Worm (Caenorhabditis elegans): Measurements from ENCODE around the gene npr-25.

npr-25 gene

ce11 chrV:11380571-11380970 is 27.8 kb upstream of the npr-25 start:
- no peak for TF ChIP-seq snpc-4 (tag; optimal IDR thresholded peaks at IDR 0.05)
- no peak for TF ChIP-seq ztf-11 (tag; optimal IDR thresholded peaks at IDR 0.05)
- no peak for TF ChIP-seq drap-1 (GFP tag; optimal IDR thresholded peaks at IDR 0.05)
- TF ChIP-seq hlh-1 (tag; optimal IDR thresholded peaks at IDR 0.05), result no peak
- no peak for TF ChIP-seq mep-1 (tag; optimal IDR thresholded peaks at IDR 0.05)
- no peak for TF ChIP-seq elt-3 (tag; optimal IDR thresholded peaks at IDR 0.05)
- no peak for TF ChIP-seq elt-1 (tag; optimal IDR thresholded peaks at IDR 0.05; ENCODE audit: borderline replicate concordance, insufficient read depth)
- no peak for TF ChIP-seq unc-62 (GFP tag; optimal IDR thresholded peaks at IDR 0.05)

DNA sequence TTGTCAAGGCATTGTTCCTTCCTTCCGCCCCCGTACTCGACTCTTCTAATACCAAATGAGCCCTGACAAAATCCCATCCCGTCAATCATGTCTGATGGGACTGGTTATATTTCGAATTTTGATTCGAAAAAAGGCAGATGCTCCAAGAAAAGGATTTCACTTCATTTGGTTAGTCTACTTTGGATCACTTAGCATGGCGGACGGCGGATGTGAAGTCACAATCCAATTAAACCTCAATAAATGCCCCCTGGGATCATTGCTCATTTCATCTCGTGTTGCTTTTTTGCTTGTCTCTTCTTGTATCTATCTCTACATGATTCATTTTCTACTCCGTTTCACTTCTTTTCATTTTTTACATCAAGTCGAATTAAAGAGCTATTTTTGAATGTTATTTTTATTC is 26.5 kb upstream of the npr-25 start:
- peak; percentile 70 for TF ChIP-seq ces-1 (GFP tag; optimal IDR thresholded peaks at IDR 0.05)
- no peak for TF ChIP-seq elt-3 (tag; optimal IDR thresholded peaks at IDR 0.05)
- no peak for TF ChIP-seq ham-2 (GFP tag; optimal IDR thresholded peaks at IDR 0.05)

ce11 chrV:11375150-11375792 is 22.5 kb upstream of the npr-25 start, which contains the start of gene cnb-1:
cnb-1 (plus strand) TSS chrV:11375742.
- TF ChIP-seq elt-3 (tag; optimal IDR thresholded peaks at IDR 0.05), result no peak
- TF ChIP-seq ceh-83 (GFP tag; optimal IDR thresholded peaks at IDR 0.05), result no peak
- TF ChIP-seq hlh-1 (tag; optimal IDR thresholded peaks at IDR 0.05), result peak; percentile 19
- TF ChIP-seq lsy-2 (tag; optimal IDR thresholded peaks at IDR 0.05), result no peak
- TF ChIP-seq lin-13 (tag; optimal IDR thresholded peaks at IDR 0.05), result no peak
- TF ChIP-seq mls-2 (tag; optimal IDR thresholded peaks at IDR 0.05), result peak; percentile 42
- no peak for TF ChIP-seq bed-3 (GFP tag; optimal IDR thresholded peaks at IDR 0.05)
- peak; percentile 20 for TF ChIP-seq mep-1 (tag; optimal IDR thresholded peaks at IDR 0.05)
- no peak for TF ChIP-seq blmp-1 (tag; optimal IDR thresholded peaks at IDR 0.05)
- peak; percentile 63 for TF ChIP-seq unc-62 (GFP tag; optimal IDR thresholded peaks at IDR 0.05)
- TF ChIP-seq ceh-43 (GFP tag; optimal IDR thresholded peaks at IDR 0.05), result no peak
- TF ChIP-seq ham-2 (GFP tag; optimal IDR thresholded peaks at IDR 0.05), result no peak
- TF ChIP-seq flh-1 (GFP tag; optimal IDR thresholded peaks at IDR 0.05), result no peak
- peak; percentile 81 for TF ChIP-seq ces-1 (GFP tag; optimal IDR thresholded peaks at IDR 0.05)
- TF ChIP-seq nhr-76 (tag; optimal IDR thresholded peaks at IDR 0.05), result no peak
- TF ChIP-seq unc-120 (tag; optimal IDR thresholded peaks at IDR 0.05; ENCODE audit: poor library complexity, severe bottlenecking), result peak; percentile 78

DNA sequence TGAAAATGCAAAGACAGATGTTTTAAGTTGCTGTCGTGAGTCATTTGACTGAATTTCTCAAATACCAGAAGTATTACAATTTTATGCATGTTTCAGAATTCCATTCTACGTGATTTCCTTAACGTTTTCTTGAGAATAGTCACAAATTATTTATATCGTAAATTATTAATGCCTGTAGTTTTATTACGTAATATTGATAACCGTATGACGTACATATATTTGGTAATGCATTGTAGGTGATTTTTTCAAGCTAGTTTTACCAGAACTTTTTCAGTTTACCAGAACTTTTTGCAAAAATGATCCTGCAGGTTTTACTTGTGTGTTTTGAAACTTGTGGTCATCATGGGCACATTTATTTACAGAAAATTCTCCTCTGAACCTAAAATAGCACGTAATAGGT is 21.1 kb upstream of the npr-25 start:
- TF ChIP-seq unc-120 (tag; optimal IDR thresholded peaks at IDR 0.05; ENCODE audit: poor library complexity, severe bottlenecking) (no peak), zip-8 (tag; optimal IDR thresholded peaks at IDR 0.05) (peak; percentile 92)

ce11 chrV:11372284-11372878 is 19.6 kb upstream of the npr-25 start:
- TF ChIP-seq ces-1 (GFP tag; optimal IDR thresholded peaks at IDR 0.05) (peak; percentile 73), lin-13 (tag; optimal IDR thresholded peaks at IDR 0.05) (no peak), ceh-39 (tag; optimal IDR thresholded peaks at IDR 0.05) (no peak)

DNA sequence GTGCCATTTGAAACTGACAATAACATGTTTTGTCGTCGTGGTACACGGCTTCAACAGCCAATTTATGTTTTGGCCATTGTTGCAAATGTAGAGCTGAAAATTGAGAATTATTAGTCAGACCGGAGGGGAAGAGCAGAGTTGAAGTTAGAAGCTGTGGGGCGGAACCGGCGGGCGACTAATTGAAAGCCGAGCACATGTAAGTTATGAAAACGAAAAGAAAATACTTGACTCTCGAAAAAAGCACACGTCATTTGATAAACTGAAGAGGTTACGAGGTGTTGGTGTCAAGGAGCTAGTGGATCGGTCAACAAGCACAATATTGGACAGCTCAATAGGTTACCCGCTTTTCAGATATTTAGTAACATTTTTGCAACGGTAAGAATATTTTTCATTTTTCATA is 13.3 kb upstream of the npr-25 start, which contains the start of gene dop-5:
Gene dop-5 (minus strand): TSS at position 101 of the 400 bp plus-strand sequence.
- no peak for TF ChIP-seq ceh-83 (GFP tag; optimal IDR thresholded peaks at IDR 0.05)
- TF ChIP-seq hlh-1 (tag; optimal IDR thresholded peaks at IDR 0.05), result no peak
- no peak for TF ChIP-seq mab-5 (tag; optimal IDR thresholded peaks at IDR 0.05)
- TF ChIP-seq nhr-28 (tag; optimal IDR thresholded peaks at IDR 0.05), result no peak
- TF ChIP-seq unc-39 (tag; optimal IDR thresholded peaks at IDR 0.05), result no peak
- TF ChIP-seq ham-2 (GFP tag; optimal IDR thresholded peaks at IDR 0.05), result no peak
- TF ChIP-seq ceh-39 (tag; optimal IDR thresholded peaks at IDR 0.05), result no peak
- no peak for TF ChIP-seq drap-1 (GFP tag; optimal IDR thresholded peaks at IDR 0.05)
- no peak for TF ChIP-seq nhr-12 (tag; optimal IDR thresholded peaks at IDR 0.05)

DNA sequence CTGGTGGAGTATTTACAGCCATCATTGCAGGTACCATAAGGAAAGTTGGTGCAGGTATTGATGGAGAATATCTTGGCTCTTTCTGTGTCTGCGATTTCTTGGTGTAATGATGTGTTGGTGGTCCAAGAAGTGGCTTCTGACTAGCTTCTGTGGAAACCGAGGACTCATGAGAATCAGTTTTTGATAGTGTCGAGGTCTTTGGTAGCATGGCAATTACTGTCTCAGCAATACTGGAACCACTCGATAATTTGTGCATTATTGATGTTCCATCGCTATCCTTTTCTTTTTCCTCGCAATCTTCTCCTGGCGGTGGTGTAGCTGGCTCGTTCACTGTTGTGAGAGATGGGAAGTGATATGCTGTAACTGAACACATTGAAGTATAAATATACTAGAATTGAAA is 10.8 kb upstream of the npr-25 start:
- TF ChIP-seq blmp-1 (tag; optimal IDR thresholded peaks at IDR 0.05) (no peak), lin-32 (GFP tag; optimal IDR thresholded peaks at IDR 0.05) (no peak), mep-1 (tag; optimal IDR thresholded peaks at IDR 0.05) (no peak), nhr-28 (tag; optimal IDR thresholded peaks at IDR 0.05) (no peak), nhr-12 (tag; optimal IDR thresholded peaks at IDR 0.05) (no peak), ceh-83 (GFP tag; optimal IDR thresholded peaks at IDR 0.05) (no peak), lin-13 (tag; optimal IDR thresholded peaks at IDR 0.05) (no peak), mab-5 (tag; optimal IDR thresholded peaks at IDR 0.05) (no peak), hlh-1 (tag; optimal IDR thresholded peaks at IDR 0.05) (no peak), mls-2 (tag; optimal IDR thresholded peaks at IDR 0.05) (no peak), M03D4.4 (tag; optimal IDR thresholded peaks at IDR 0.05) (no peak), pha-4 (tag; optimal IDR thresholded peaks at IDR 0.05) (no peak), lsy-2 (tag; optimal IDR thresholded peaks at IDR 0.05) (no peak), snpc-4 (tag; optimal IDR thresholded peaks at IDR 0.05) (no peak), nhr-237 (tag; optimal IDR thresholded peaks at IDR 0.05) (no peak), unc-120 (tag; optimal IDR thresholded peaks at IDR 0.05; ENCODE audit: poor library complexity, severe bottlenecking) (no peak), tbx-8 (GFP tag; optimal IDR thresholded peaks at IDR 0.05) (no peak), nhr-76 (tag; optimal IDR thresholded peaks at IDR 0.05) (no peak), ztf-11 (tag; optimal IDR thresholded peaks at IDR 0.05) (no peak), elt-3 (tag; optimal IDR thresholded peaks at IDR 0.05) (no peak)
